Worm (Caenorhabditis elegans) whole organism, midembryonic: Measurements from ENCODE around the gene rpac-19.

ENCODE experiments used
- T22C8.4 ChIP-seq: fragments of 200-800 bp; sonication (Bioruptor generic); IDR thresholded peaks from 2 replicates; pipeline ENCODE4 v1.3.6; 2022; ENCODE audit warnings: missing genetic modification characterization, missing compliant biosample characterization
- cog-1 ChIP-seq: sonication (generic microtip); optimal IDR thresholded peaks from 2 replicates; lab custom pipeline; 2016; ENCODE audit warnings: missing genetic modification characterization, missing compliant biosample characterization
- flt-1 ChIP-seq: fragments of 200-800 bp; sonication (Bioruptor generic); IDR thresholded peaks from 2 replicates; pipeline ENCODE4 v1.3.6; 2022; ENCODE audit warnings: missing genetic modification characterization, missing compliant biosample characterization
- klf-2 ChIP-seq: fragments of 200-800 bp; sonication (Bioruptor generic); conservative IDR thresholded peaks from 2 replicates; pipeline ENCODE4 v1.3.6; 2022; ENCODE audit warnings: missing genetic modification reagents, missing genetic modification characterization, missing compliant biosample characterization
- med-1 ChIP-seq: sonication (generic microtip); optimal IDR thresholded peaks from 2 replicates; lab custom pipeline; 2017; ENCODE audit warnings: missing genetic modification characterization, mild to moderate bottlenecking, missing compliant biosample characterization, antibody characterized with exemption, missing genetic modification reagents; ENCODE audit not compliant: insufficient read depth
- ref-1 ChIP-seq: fragments of 200-800 bp; sonication (Bioruptor generic); conservative IDR thresholded peaks from 2 replicates; pipeline ENCODE4 v1.3.6; 2022; ENCODE audit warnings: missing genetic modification reagents, missing genetic modification characterization, missing compliant biosample characterization
- tab-1 ChIP-seq: fragments of 200-800 bp; sonication (Bioruptor generic); IDR thresholded peaks from 2 replicates; pipeline ENCODE4 v1.3.6; 2022; ENCODE audit warnings: missing genetic modification characterization, missing compliant biosample characterization
- ztf-23 ChIP-seq: fragments of 200-800 bp; sonication (Bioruptor generic); IDR thresholded peaks from 2 replicates; pipeline ENCODE4 v1.3.6; 2022; ENCODE audit warnings: missing genetic modification reagents, missing genetic modification characterization, missing compliant biosample characterization
- ztf-29 ChIP-seq: fragments of 200-800 bp; sonication (Bioruptor generic); IDR thresholded peaks from 2 replicates; pipeline ENCODE4 v1.3.6; 2022; ENCODE audit warnings: missing genetic modification reagents, missing genetic modification characterization, missing compliant biosample characterization

rpac-19 gene

ce11 chrIII:9597044-9597443, 32.6 kb downstream of the rpac-19 start, which contains the start of gene C48B4.12:
Gene C48B4.12 (plus strand): TSS chrIII:9597344.
- TF ChIP-seq ref-1 (GFP tag; lab: Robert Waterston, UW) (no peak), T22C8.4 (GFP tag; lab: Robert Waterston, UW) (no peak), tab-1 (GFP tag; lab: Robert Waterston, UW) (no peak), ztf-29 (GFP tag; lab: Robert Waterston, UW) (no peak), flt-1 (no peak), med-1 (GFP tag; lab: Kevin White, UChicago) (no peak), ztf-23 (GFP tag; lab: Robert Waterston, UW) (no peak), cog-1 (tag; lab: Kevin White, UChicago) (no peak), klf-2 (no peak)

DNA sequence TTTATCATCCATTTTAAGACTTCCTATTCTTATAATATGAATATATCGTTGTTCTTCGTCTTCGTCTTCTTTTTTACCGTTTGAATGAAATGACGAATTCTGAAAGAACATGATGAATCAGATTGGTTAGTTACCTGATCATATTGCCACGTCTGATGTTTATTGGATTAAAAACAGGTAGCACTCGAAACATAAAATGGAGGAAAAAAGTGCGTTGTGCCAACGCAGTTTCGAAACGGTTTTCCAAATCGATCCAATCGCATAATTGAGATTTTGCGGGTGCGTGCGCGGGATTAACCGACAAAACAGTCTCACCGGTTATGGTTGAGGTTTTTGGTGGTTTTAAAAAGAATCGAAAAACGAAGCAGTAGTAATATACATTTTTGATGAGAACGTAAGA, 34.1 kb downstream of the rpac-19 start, which contains the start of gene rom-2:
TSS of gene rom-2 (minus strand) at position 101 of the 400 bp plus-strand sequence.
- TF ChIP-seq klf-2 (no peak), ztf-23 (GFP tag; lab: Robert Waterston, UW) (no peak), T22C8.4 (GFP tag; lab: Robert Waterston, UW) (no peak), med-1 (GFP tag; lab: Kevin White, UChicago) (no peak), tab-1 (GFP tag; lab: Robert Waterston, UW) (no peak), ztf-29 (GFP tag; lab: Robert Waterston, UW) (no peak), ref-1 (GFP tag; lab: Robert Waterston, UW) (no peak), cog-1 (tag; lab: Kevin White, UChicago) (no peak), flt-1 (no peak)

DNA sequence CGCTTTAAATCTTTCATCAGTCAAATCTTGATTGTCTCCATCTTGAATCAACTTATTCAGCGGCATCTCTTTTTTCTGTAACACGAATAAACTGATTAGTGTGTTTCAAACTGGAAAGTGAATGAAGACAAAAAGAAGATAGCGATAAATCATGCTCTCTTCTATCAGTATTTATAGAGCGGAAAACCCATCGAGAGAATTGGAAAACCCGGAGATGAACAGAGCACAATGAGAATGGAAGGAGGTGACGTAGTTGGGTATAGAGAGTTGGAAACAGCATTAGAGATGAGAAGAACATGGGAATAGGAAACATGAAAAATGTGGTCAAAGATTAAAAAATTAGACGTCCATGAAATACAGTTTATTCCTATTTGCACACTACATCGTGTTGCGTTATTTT, 37.6 kb downstream of the rpac-19 start, which contains the start of gene acox-1.5:
TSS of gene acox-1.5 (minus strand) at position 75 of the 400 bp plus-strand sequence.
- no peak for TF ChIP-seq tab-1 (GFP tag; lab: Robert Waterston, UW)
- TF ChIP-seq med-1 (GFP tag; lab: Kevin White, UChicago): no peak
- TF ChIP-seq ref-1 (GFP tag; lab: Robert Waterston, UW): no peak

ce11 chrIII:9590212-9590611, 39.5 kb downstream of the rpac-19 start:
- TF ChIP-seq T22C8.4 (GFP tag; lab: Robert Waterston, UW) (no peak), ztf-23 (GFP tag; lab: Robert Waterston, UW) (no peak), ref-1 (GFP tag; lab: Robert Waterston, UW) (no peak), tab-1 (GFP tag; lab: Robert Waterston, UW) (no peak), cog-1 (tag; lab: Kevin White, UChicago) (no peak)

ce11 chrIII:9585314-9585713, 44.4 kb downstream of the rpac-19 start:
- TF ChIP-seq ztf-23 (GFP tag; lab: Robert Waterston, UW) (no peak), med-1 (GFP tag; lab: Kevin White, UChicago) (no peak), T22C8.4 (GFP tag; lab: Robert Waterston, UW) (no peak), ref-1 (GFP tag; lab: Robert Waterston, UW) (no peak), tab-1 (GFP tag; lab: Robert Waterston, UW) (no peak)

DNA sequence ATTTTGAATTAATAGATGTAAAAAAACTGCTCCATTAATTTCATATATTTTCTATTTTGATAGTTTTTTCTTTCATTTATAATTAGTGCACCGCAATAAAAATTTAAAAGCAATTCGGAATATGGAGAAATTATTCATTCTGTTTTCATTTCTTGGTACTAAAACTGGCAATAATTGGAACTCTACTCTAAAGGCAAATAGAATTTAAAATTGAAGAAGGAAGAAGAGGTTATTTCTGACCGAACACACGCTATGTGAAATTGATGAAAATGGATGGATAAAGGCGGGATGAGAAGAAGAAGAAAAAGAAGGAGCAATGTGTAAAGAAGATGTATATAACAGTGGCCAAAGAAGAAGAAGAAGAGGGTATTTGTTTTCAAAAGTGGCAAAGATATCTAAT, 46.5 kb downstream of the rpac-19 start:
- TF ChIP-seq tab-1 (GFP tag; lab: Robert Waterston, UW) (no peak), klf-2 (no peak), cog-1 (tag; lab: Kevin White, UChicago) (no peak), T22C8.4 (GFP tag; lab: Robert Waterston, UW) (no peak), flt-1 (no peak), ztf-29 (GFP tag; lab: Robert Waterston, UW) (no peak), ref-1 (GFP tag; lab: Robert Waterston, UW) (no peak), med-1 (GFP tag; lab: Kevin White, UChicago) (no peak), ztf-23 (GFP tag; lab: Robert Waterston, UW) (no peak)

- TF ChIP-seq ref-1 (GFP tag; lab: Robert Waterston, UW) (no peak), cog-1 (tag; lab: Kevin White, UChicago) (no peak), T22C8.4 (GFP tag; lab: Robert Waterston, UW) (no peak), tab-1 (GFP tag; lab: Robert Waterston, UW) (no peak), flt-1 (no peak), klf-2 (no peak), ztf-29 (GFP tag; lab: Robert Waterston, UW) (no peak), ztf-23 (GFP tag; lab: Robert Waterston, UW) (no peak), med-1 (GFP tag; lab: Kevin White, UChicago) (no peak)
These were observed 47.4 kb downstream of the rpac-19 start, which contains the start of gene C48B4.3 for ce11 chrIII:9582240-9582639. Gene C48B4.3 (minus strand): TSS chrIII:9582388.

ce11 chrIII:9580039-9580891, 49.4 kb downstream of the rpac-19 start, which contains the start of gene ced-7:
Gene ced-7 (minus strand): TSS chrIII:9580089.
- TF ChIP-seq cog-1 (tag; lab: Kevin White, UChicago) (no peak), klf-2 (no peak), flt-1 (no peak), T22C8.4 (GFP tag; lab: Robert Waterston, UW) (no peak), ref-1 (GFP tag; lab: Robert Waterston, UW) (no peak), ztf-23 (GFP tag; lab: Robert Waterston, UW) (no peak), med-1 (GFP tag; lab: Kevin White, UChicago) (no peak), tab-1 (GFP tag; lab: Robert Waterston, UW) (no peak), ztf-29 (GFP tag; lab: Robert Waterston, UW) (no peak)
